Fruit fly (Drosophila melanogaster): Measurements from ENCODE around the gene Cdlc2.
A peak's percentile ranks its signal among the peaks of the same experiment; 100 is the strongest.

Cdlc2 gene

dm6 chr2L:1361771-1362632, 17.8 kb downstream of the Cdlc2 start, which contains the start of gene NLaz (continued):
- TF ChIP-seq ash1 (GFP tag; optimal IDR thresholded peaks at IDR 0.05) (no peak), CG15269 (tag; optimal IDR thresholded peaks at IDR 0.05) (no peak), sisA (GFP tag; IDR thresholded peaks at IDR 0.05) (peak; percentile 35; the same call in 1 of the 2 replicates), mam (GFP tag; optimal IDR thresholded peaks at IDR 0.05) (no peak), CG8478 (optimal IDR thresholded peaks at IDR 0.05) (no peak), Oli (tag; optimal IDR thresholded peaks at IDR 0.05) (peak; percentile 53), Ada2b (GFP tag; IDR thresholded peaks at IDR 0.05) (peak; percentile 45; the same call in 1 of the 2 replicates), NfI (GFP tag; optimal IDR thresholded peaks at IDR 0.05) (peak; percentile 82), slp2 (GFP tag; optimal IDR thresholded peaks at IDR 0.05) (no peak), Dip3 (GFP tag; optimal IDR thresholded peaks at IDR 0.05) (no peak), NFAT (GFP tag; IDR thresholded peaks at IDR 0.05) (peak; percentile 68)

- TF ChIP-seq CG13287 (GFP tag; IDR thresholded peaks at IDR 0.05; ENCODE audit: partially characterized antibody) (no peak), aop (GFP tag; IDR thresholded peaks at IDR 0.05) (no peak), stc (GFP tag; IDR thresholded peaks at IDR 0.05) (no peak), Hr39 (optimal IDR thresholded peaks at IDR 0.05) (peak; percentile 59), hth (optimal IDR thresholded peaks at IDR 0.05) (no peak), da (GFP tag; optimal IDR thresholded peaks at IDR 0.05) (no peak), CG2678 (tag; optimal IDR thresholded peaks at IDR 0.05) (no peak), Trl (optimal IDR thresholded peaks at IDR 0.05) (no peak), Trl (GFP tag; optimal IDR thresholded peaks at IDR 0.05) (no peak), bbx (GFP tag; IDR thresholded peaks at IDR 0.05; ENCODE audit: partially characterized antibody) (no peak)
Observed at dm6 chr2L:1365037-1365436, 20.8 kb downstream of the Cdlc2 start.

dm6 chr2L:1367696-1368095, 23.5 kb downstream of the Cdlc2 start, which contains the start of gene CG14346:
TSS of gene CG14346 (plus strand) at chr2L:1367996.
- TF ChIP-seq stwl (tag; optimal IDR thresholded peaks at IDR 0.05) (peak; percentile 22), tup (GFP tag; optimal IDR thresholded peaks at IDR 0.05) (no peak)

- TF ChIP-seq Side (GFP tag; optimal IDR thresholded peaks at IDR 0.05): no peak
- no peak for TF ChIP-seq Lhr (GFP tag; optimal IDR thresholded peaks at IDR 0.05)
- peak; percentile 27 for TF ChIP-seq Sox102F (GFP tag; optimal IDR thresholded peaks at IDR 0.05)
- no peak for TF ChIP-seq CG6854 (GFP tag; optimal IDR thresholded peaks at IDR 0.05)
- no peak for TF ChIP-seq p53 (GFP tag; optimal IDR thresholded peaks at IDR 0.05)
- no peak for TF ChIP-seq CG9876 (GFP tag; optimal IDR thresholded peaks at IDR 0.05)
- 0 out of 2 replicates have a peak, but pooled peaks have one; percentile 14 for TF ChIP-seq CG14014 (GFP tag; IDR thresholded peaks at IDR 0.05)
- TF ChIP-seq CG2712 (tag; optimal IDR thresholded peaks at IDR 0.05): peak; percentile 26
- TF ChIP-seq CG43689 (GFP tag; IDR thresholded peaks at IDR 0.05): no peak
- no peak for TF ChIP-seq CG6813 (GFP tag; optimal IDR thresholded peaks at IDR 0.05)
- no peak for TF ChIP-seq ERR (GFP tag; optimal IDR thresholded peaks at IDR 0.05)
- TF ChIP-seq hb (GFP tag; IDR thresholded peaks at IDR 0.05; ENCODE audit: partially characterized antibody): no peak
- TF ChIP-seq slbo (GFP tag; IDR thresholded peaks at IDR 0.05): peak; percentile 34; the same call in 1 of the 2 replicates
- no peak for TF ChIP-seq CG4360 (GFP tag; IDR thresholded peaks at IDR 0.05)
- TF ChIP-seq seq (GFP tag; IDR thresholded peaks at IDR 0.05): 0 out of 2 replicates have a peak, but pooled peaks have one; percentile 31
- no peak for TF ChIP-seq tup (GFP tag; optimal IDR thresholded peaks at IDR 0.05)
- TF ChIP-seq CG17829 (tag; optimal IDR thresholded peaks at IDR 0.05): no peak
- TF ChIP-seq CG12071 (GFP tag; optimal IDR thresholded peaks at IDR 0.05): no peak
- no peak for TF ChIP-seq CG12236 (GFP tag; optimal IDR thresholded peaks at IDR 0.05)
- no peak for TF ChIP-seq MTF-1 (GFP tag; optimal IDR thresholded peaks at IDR 0.05; ENCODE audit: borderline replicate concordance)
- peak; percentile 32 for TF ChIP-seq CG7839 (tag; optimal IDR thresholded peaks at IDR 0.05)
- peak; percentile 7; the same call in 1 of the 2 replicates for TF ChIP-seq sisA (GFP tag; IDR thresholded peaks at IDR 0.05)
- no peak for TF ChIP-seq CG3838 (GFP tag; optimal IDR thresholded peaks at IDR 0.05)
- no peak for TF ChIP-seq schlank (tag; optimal IDR thresholded peaks at IDR 0.05)
- peak; percentile 17 for TF ChIP-seq gem (tag; optimal IDR thresholded peaks at IDR 0.05)
Observed at dm6 chr2L:1377635-1378034, 33.4 kb downstream of the Cdlc2 start.
